Fruit fly (Drosophila melanogaster) whole organism, prepupa: ENCODE measurements around the gene CG8202.

ENCODE experiments used
- Blimp-1 ChIP-seq: fragments of 200-800 bp; sonication (Bioruptor generic); optimal IDR thresholded peaks from 3 replicates; lab custom pipeline; 2017; ENCODE audit warnings: missing biosample characterization, missing genetic modification characterization, mild to moderate bottlenecking, moderate library complexity, missing genetic modification reagents
- acj6 ChIP-seq: fragments of 200-800 bp; sonication (Bioruptor generic); optimal IDR thresholded peaks from 3 replicates; lab custom pipeline; 2016; ENCODE audit warnings: missing biosample characterization, missing genetic modification characterization
- lz ChIP-seq: fragments of 200-800 bp; sonication (Bioruptor generic); optimal IDR thresholded peaks from 3 replicates; lab custom pipeline; 2016; ENCODE audit warnings: missing biosample characterization, missing genetic modification characterization

DNA sequence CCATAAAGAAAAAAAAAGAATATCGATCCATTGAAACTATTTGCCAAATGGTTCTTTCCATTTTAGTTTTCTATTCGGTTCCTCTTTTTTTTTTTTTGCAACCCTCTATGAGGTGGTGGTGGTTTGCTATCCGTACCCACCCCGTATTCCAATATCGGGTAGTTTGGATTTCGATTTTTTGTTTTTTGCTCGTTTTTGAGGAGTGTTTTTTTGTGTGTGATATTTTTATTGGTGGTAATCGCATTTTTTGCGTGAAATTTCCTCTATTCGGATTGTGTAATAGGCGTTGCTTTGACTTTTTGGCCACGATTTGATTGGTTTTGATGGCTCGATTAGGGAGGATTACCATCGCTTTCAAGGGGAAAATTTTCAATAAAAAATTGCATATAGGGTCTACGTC lies 45.4 kb upstream of the CG8202 start:
- TF ChIP-seq acj6 (GFP tag; lab: Kevin White, UChicago) (no peak), Blimp-1 (GFP tag; lab: Kevin White, UChicago) (no peak), lz (GFP tag; lab: Kevin White, UChicago) (no peak)
